Fruit fly (Drosophila melanogaster) whole organism, embryonic: ENCODE data around the gene CG1273.

Experiments used
- CG10543 ChIP-seq: fragments of 200-800 bp; sonication (Bioruptor generic); optimal IDR thresholded peaks from 3 replicates; lab custom pipeline; 2017; ENCODE audit warnings: missing biosample characterization, mild to moderate bottlenecking, missing genetic modification characterization, moderate library complexity
- CG11085 ChIP-seq: fragments of 200-800 bp; sonication (Bioruptor generic); IDR thresholded peaks from 2 replicates; pipeline ENCODE4 v1.3.6; 2022; ENCODE audit warnings: missing biosample characterization, missing genetic modification characterization
- CG11504 ChIP-seq: fragments of 200-800 bp; sonication (Bioruptor generic); optimal IDR thresholded peaks from 3 replicates; lab custom pipeline; 2019; ENCODE audit warnings: missing biosample characterization, mild to moderate bottlenecking, missing genetic modification characterization, moderate library complexity
- CG13287 ChIP-seq: fragments of 200-800 bp; sonication (Bioruptor generic); IDR thresholded peaks from 2 replicates; pipeline ENCODE4 v1.3.6; 2022; ENCODE audit warnings: missing biosample characterization, missing genetic modification characterization; ENCODE audit not compliant: partially characterized antibody
- CG15479 ChIP-seq: fragments of 200-800 bp; sonication (Bioruptor generic); optimal IDR thresholded peaks from 3 replicates; lab custom pipeline; 2019; ENCODE audit warnings: missing biosample characterization, mild to moderate bottlenecking, missing genetic modification characterization, moderate library complexity
- CG1603 ChIP-seq: fragments of 200-800 bp; sonication (Bioruptor generic); optimal IDR thresholded peaks from 2 replicates; lab custom pipeline; 2019; ENCODE audit warnings: missing biosample characterization, mild to moderate bottlenecking, missing genetic modification characterization, moderate library complexity
- CG17361 ChIP-seq: fragments of 200-800 bp; sonication (Bioruptor generic); IDR thresholded peaks from 3 replicates; pipeline ENCODE4 v1.3.6; 2022; ENCODE audit warnings: missing biosample characterization, missing genetic modification characterization
- CG2199 ChIP-seq: fragments of 200-800 bp; sonication (Bioruptor generic); IDR thresholded peaks from 3 replicates; pipeline ENCODE4 v1.3.6; 2022; ENCODE audit warnings: missing biosample characterization, missing genetic modification characterization
- CG33213 ChIP-seq: fragments of 200-800 bp; sonication (Bioruptor generic); optimal IDR thresholded peaks from 3 replicates; lab custom pipeline; 2016; ENCODE audit warnings: missing biosample characterization, missing genetic modification characterization
- CG3726 ChIP-seq: fragments of 200-800 bp; sonication (Bioruptor generic); IDR thresholded peaks from 3 replicates; pipeline ENCODE4, ENCODE4 v1.3.6; 2022; ENCODE audit warnings: missing biosample characterization, missing genetic modification characterization
- CG4328 ChIP-seq: fragments of 200-800 bp; sonication (Bioruptor generic); optimal IDR thresholded peaks from 3 replicates; lab custom pipeline; 2017; ENCODE audit warnings: missing biosample characterization, missing genetic modification reagents, missing genetic modification characterization
- CG6791 ChIP-seq: fragments of 200-800 bp; sonication (Bioruptor generic); IDR thresholded peaks from 3 replicates; pipeline ENCODE4 v1.3.6; 2022; ENCODE audit warnings: missing biosample characterization, missing genetic modification characterization; ENCODE audit not compliant: partially characterized antibody
- CG8281 ChIP-seq: fragments of 200-800 bp; sonication (Bioruptor generic); optimal IDR thresholded peaks from 2 replicates; lab custom pipeline; 2018; ENCODE audit warnings: missing biosample characterization, mild to moderate bottlenecking, missing genetic modification characterization, moderate library complexity
- CG8359 ChIP-seq: fragments of 200-800 bp; sonication (Bioruptor generic); optimal IDR thresholded peaks from 2 replicates; lab custom pipeline; 2017; ENCODE audit warnings: missing biosample characterization, mild to moderate bottlenecking, missing genetic modification characterization, borderline replicate concordance
- CG8388 ChIP-seq: fragments of 200-800 bp; sonication (Bioruptor generic); optimal IDR thresholded peaks from 2 replicates; lab custom pipeline; 2019; ENCODE audit warnings: missing biosample characterization, mild to moderate bottlenecking, missing genetic modification characterization, moderate library complexity
- CG9215 ChIP-seq: fragments of 200-800 bp; sonication (Bioruptor generic); IDR thresholded peaks from 2 replicates; pipeline ENCODE4 v1.3.6; 2022; ENCODE audit warnings: missing biosample characterization, missing genetic modification characterization
- CG9932 ChIP-seq: fragments of 200-800 bp; sonication (Bioruptor generic); IDR thresholded peaks from 2 replicates; pipeline ENCODE4 v1.3.6; 2022; ENCODE audit warnings: missing biosample characterization, missing genetic modification characterization
- E2f2 ChIP-seq: fragments of 200-800 bp; sonication (Bioruptor generic); IDR thresholded peaks from 2 replicates; pipeline ENCODE4 v1.3.6; 2022; ENCODE audit warnings: missing biosample characterization, missing genetic modification characterization
- MBD-R2 ChIP-seq: fragments of 200-800 bp; sonication (Bioruptor generic); IDR thresholded peaks from 2 replicates; pipeline ENCODE4 v1.3.6; 2022; ENCODE audit warnings: missing biosample characterization, missing genetic modification characterization
- Max ChIP-seq: fragments of 200-800 bp; sonication (Bioruptor generic); optimal IDR thresholded peaks from 2 replicates; lab custom pipeline; 2016; ENCODE audit warnings: missing biosample characterization, mild to moderate bottlenecking, missing genetic modification characterization
- Nf-YA ChIP-seq: fragments of 200-800 bp; sonication (Bioruptor generic); IDR thresholded peaks from 2 replicates; pipeline ENCODE4 v1.3.6; 2022; ENCODE audit warnings: missing biosample characterization, missing genetic modification characterization
- Opbp ChIP-seq: fragments of 200-800 bp; sonication (Bioruptor generic); IDR thresholded peaks from 3 replicates; pipeline ENCODE4 v1.3.6; 2022; ENCODE audit warnings: missing biosample characterization, missing genetic modification characterization; ENCODE audit not compliant: partially characterized antibody
- PHDP ChIP-seq: fragments of 200-800 bp; sonication (Bioruptor generic); optimal IDR thresholded peaks from 3 replicates; lab custom pipeline; 2018; ENCODE audit warnings: missing biosample characterization, mild to moderate bottlenecking, missing genetic modification characterization, moderate library complexity
- Six4 ChIP-seq: fragments of 200-800 bp; sonication (Bioruptor generic); optimal IDR thresholded peaks from 2 replicates; lab custom pipeline; 2016; ENCODE audit warnings: missing biosample characterization, missing genetic modification characterization
- TFAM ChIP-seq: fragments of 200-800 bp; sonication (Bioruptor generic); optimal IDR thresholded peaks from 2 replicates; lab custom pipeline; 2017; ENCODE audit warnings: missing biosample characterization, missing genetic modification characterization, inconsistent platforms
- YL-1 ChIP-seq: fragments of 200-800 bp; sonication (Bioruptor generic); optimal IDR thresholded peaks from 3 replicates; lab custom pipeline; 2017; ENCODE audit warnings: missing biosample characterization, mild to moderate bottlenecking, missing genetic modification characterization
- amos ChIP-seq: fragments of 200-800 bp; sonication (Bioruptor generic); IDR thresholded peaks from 2 replicates; pipeline ENCODE4 v1.3.6; 2022; ENCODE audit warnings: missing biosample characterization, missing genetic modification characterization; ENCODE audit not compliant: partially characterized antibody
- ato ChIP-seq: fragments of 200-800 bp; sonication (Bioruptor generic); IDR thresholded peaks from 2 replicates; pipeline ENCODE4 v1.3.6; 2022; ENCODE audit warnings: missing biosample characterization, missing genetic modification characterization; ENCODE audit not compliant: partially characterized antibody
- dmrt11E ChIP-seq: fragments of 200-800 bp; sonication (Bioruptor generic); optimal IDR thresholded peaks from 3 replicates; lab custom pipeline; 2018; ENCODE audit warnings: missing biosample characterization, mild to moderate bottlenecking, missing genetic modification characterization, moderate library complexity
- exex ChIP-seq: fragments of 200-800 bp; sonication (Bioruptor generic); optimal IDR thresholded peaks from 4 replicates; lab custom pipeline; 2018; ENCODE audit warnings: missing biosample characterization, mild to moderate bottlenecking, missing genetic modification characterization, moderate library complexity
- gfzf ChIP-seq: fragments of 200-800 bp; sonication (Bioruptor generic); optimal IDR thresholded peaks from 2 replicates; lab custom pipeline; 2016; ENCODE audit warnings: missing biosample characterization, mild to moderate bottlenecking, missing genetic modification characterization, moderate library complexity
- ham ChIP-seq: fragments of 200-800 bp; sonication (Bioruptor generic); IDR thresholded peaks from 2 replicates; pipeline ENCODE4 v1.3.6; 2022; ENCODE audit warnings: missing biosample characterization, missing genetic modification characterization
- inv ChIP-seq: fragments of 200-800 bp; sonication (Bioruptor generic); IDR thresholded peaks from 2 replicates; pipeline ENCODE4 v1.3.6; 2022; ENCODE audit warnings: missing biosample characterization, missing genetic modification characterization; ENCODE audit not compliant: partially characterized antibody
- jigr1 ChIP-seq: fragments of 200-800 bp; sonication (Bioruptor generic); IDR thresholded peaks from 3 replicates; pipeline ENCODE4 v1.3.6; 2022; ENCODE audit warnings: missing biosample characterization, missing genetic modification characterization
- jing ChIP-seq: fragments of 200-800 bp; sonication (Bioruptor generic); optimal IDR thresholded peaks from 2 replicates; lab custom pipeline; 2018; ENCODE audit warnings: missing biosample characterization, mild to moderate bottlenecking, missing genetic modification characterization
- ken ChIP-seq: fragments of 200-800 bp; sonication (Bioruptor generic); IDR thresholded peaks from 3 replicates; pipeline ENCODE4 v1.3.6; 2022; ENCODE audit warnings: missing biosample characterization, missing genetic modification characterization
- lbe ChIP-seq: fragments of 200-800 bp; sonication (Bioruptor generic); optimal IDR thresholded peaks from 2 replicates; lab custom pipeline; 2016; ENCODE audit warnings: missing biosample characterization, mild to moderate bottlenecking, missing genetic modification characterization
- lov ChIP-seq, 2 experiments: fragments of 200-800 bp in 1 of 2; fragments of >200 bp in 1 of 2; sonication (Bioruptor generic) in 1 of 2; IDR thresholded peaks in 1 of 2; optimal IDR thresholded peaks in 1 of 2; 2 replicates in 1 of 2; 3 replicates in 1 of 2; pipeline versions ENCODE4 v1.3.6 to Lab custom; 2017 to 2022; ENCODE audit warnings: missing biosample characterization in 1 of 2, missing genetic modification characterization in 1 of 2
- nerfin-1 ChIP-seq: fragments of 200-800 bp; sonication (Bioruptor generic); optimal IDR thresholded peaks from 3 replicates; lab custom pipeline; 2019; ENCODE audit warnings: missing biosample characterization, mild to moderate bottlenecking, missing genetic modification characterization, moderate library complexity
- pan ChIP-seq, 4 experiments: fragments of >200 bp in 3 of 4; fragments of 200-800 bp in 1 of 4; sonication (Bioruptor generic) in 1 of 4; optimal IDR thresholded peaks in 3 of 4; IDR thresholded peaks in 1 of 4; 2 replicates each; pipeline versions ENCODE4 v1.3.6 to Lab custom; 2017 to 2022; ENCODE audit warnings: missing biosample characterization in 2 of 4, missing genetic modification characterization in 2 of 4, mixed read lengths in 1 of 4
- pho ChIP-seq: fragments of 200-800 bp; sonication (Bioruptor generic); optimal IDR thresholded peaks from 2 replicates; lab custom pipeline; 2016; ENCODE audit warnings: missing biosample characterization, missing genetic modification characterization
- phol ChIP-seq: fragments of 200-800 bp; sonication (Bioruptor generic); optimal IDR thresholded peaks from 3 replicates; lab custom pipeline; 2018; ENCODE audit warnings: missing biosample characterization, mild to moderate bottlenecking, missing genetic modification characterization, moderate library complexity
- pnt ChIP-seq: fragments of 200-800 bp; sonication (Bioruptor generic); optimal IDR thresholded peaks from 3 replicates; lab custom pipeline; 2016; ENCODE audit warnings: missing biosample characterization, missing genetic modification characterization
- sob ChIP-seq: fragments of 200-800 bp; sonication (Bioruptor generic); IDR thresholded peaks from 2 replicates; pipeline ENCODE4 v1.3.6; 2022; ENCODE audit warnings: missing biosample characterization, missing genetic modification characterization
- tin ChIP-seq: fragments of 200-800 bp; sonication (Bioruptor generic); optimal IDR thresholded peaks from 3 replicates; lab custom pipeline; 2016; ENCODE audit warnings: missing biosample characterization, missing genetic modification characterization
- vvl ChIP-seq: fragments of 200-800 bp; sonication (Bioruptor generic); IDR thresholded peaks from 2 replicates; pipeline ENCODE4 v1.3.6; 2022; ENCODE audit warnings: missing biosample characterization, missing genetic modification characterization
- yki ChIP-seq: fragments of >200 bp; optimal IDR thresholded peaks from 3 replicates; lab custom pipeline; 2018

CG1273 gene

DNA sequence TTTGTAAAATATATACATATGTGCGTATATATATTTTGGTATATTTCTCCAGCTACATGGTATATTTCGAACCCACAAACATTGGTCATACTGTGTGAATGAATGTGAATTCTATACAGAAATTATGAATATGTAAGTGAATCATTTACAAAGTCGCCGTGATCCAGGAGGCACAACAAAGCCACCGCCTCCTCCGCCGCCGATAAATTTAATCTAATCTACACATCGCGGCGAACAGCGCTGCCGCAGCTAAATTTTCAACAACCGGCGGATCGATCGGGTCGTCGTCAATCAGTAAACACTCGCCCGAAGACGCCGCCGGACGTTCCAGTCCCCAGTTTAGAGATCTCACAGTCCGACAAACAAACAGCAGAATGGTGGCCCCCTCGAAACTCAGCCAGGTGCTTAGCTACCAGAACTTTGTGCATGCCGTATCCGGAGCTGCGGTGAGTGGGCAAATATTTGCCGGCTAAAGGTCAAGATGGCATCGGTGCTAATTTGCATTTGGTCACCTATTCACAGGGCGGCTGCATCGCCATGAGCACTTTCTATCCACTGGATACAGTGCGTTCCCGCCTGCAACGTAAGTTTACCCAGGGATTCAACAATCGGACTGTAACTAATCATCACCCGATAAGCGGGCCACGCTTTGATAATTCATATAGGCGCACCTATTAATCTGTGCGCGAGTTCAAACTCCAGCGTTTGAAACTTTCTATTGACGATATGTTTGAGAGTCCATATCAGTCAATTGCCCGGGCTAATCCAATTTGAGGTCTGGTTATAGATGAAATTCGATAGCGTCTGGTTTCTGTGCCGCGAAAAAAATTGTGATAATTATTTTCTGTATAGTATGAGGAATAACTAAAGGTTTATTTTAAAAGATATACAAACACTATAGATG is 55.4 kb downstream of the CG1273 start, which contains the start of gene PMP34 (continued):
- TF ChIP-seq CG3726 = no peak
- TF ChIP-seq Max (GFP tag; lab: Kevin White, UChicago) = no peak
- no peak for TF ChIP-seq pan (optimal IDR thresholded peaks at IDR 0.05; lab: Kevin White, UChicago)
- TF ChIP-seq pan (GFP tag; optimal IDR thresholded peaks at IDR 0.05 in 1 of 2, IDR thresholded peaks at IDR 0.05 in 1 of 2) = no peak
- TF ChIP-seq CG8388 (GFP tag; lab: Kevin White, UChicago) = no peak
- no peak for TF ChIP-seq CG17361 (GFP tag; lab: Robert Waterston, UW)
- TF ChIP-seq TFAM = no peak
- TF ChIP-seq Opbp (GFP tag; lab: Robert Waterston, UW) = no peak
- TF ChIP-seq CG11085 = no peak
- 0 out of 3 replicates have a peak, but pooled peaks have one; percentile 29 for TF ChIP-seq CG2199 (GFP tag; lab: Robert Waterston, UW)
- TF ChIP-seq ham (GFP tag; lab: Robert Waterston, UW) = no peak
- TF ChIP-seq ato (GFP tag; lab: Robert Waterston, UW) = no peak
- no peak for TF ChIP-seq lov (optimal IDR thresholded peaks at IDR 0.05; lab: Kevin White, UChicago)
- TF ChIP-seq lov (GFP tag; IDR thresholded peaks at IDR 0.05; lab: Robert Waterston, UW) = no peak
- no peak for TF ChIP-seq ken (GFP tag; lab: Robert Waterston, UW)
- TF ChIP-seq CG9932 = no peak
- TF ChIP-seq CG6791 (GFP tag; lab: Robert Waterston, UW) = no peak
- no peak for TF ChIP-seq pho (GFP tag; lab: Kevin White, UChicago)
- no peak for TF ChIP-seq CG13287 (GFP tag; lab: Robert Waterston, UW)
- no peak for TF ChIP-seq CG8359 (GFP tag; lab: Kevin White, UChicago)
- no peak for TF ChIP-seq yki (lab: Kevin White, UChicago)
- TF ChIP-seq tin (GFP tag; lab: Kevin White, UChicago) = no peak
- peak; percentile 34 for TF ChIP-seq YL-1
- TF ChIP-seq lbe = no peak
- TF ChIP-seq CG33213 = no peak
- TF ChIP-seq inv (GFP tag; lab: Robert Waterston, UW) = no peak
- no peak for TF ChIP-seq CG10543
- no peak for TF ChIP-seq CG8281
- TF ChIP-seq sob = 0 out of 2 replicates have a peak, but pooled peaks have one; percentile 14
- 0 out of 2 replicates have a peak, but pooled peaks have one; percentile 52 for TF ChIP-seq vvl
- peak; percentile 11; the same call in 1 of the 2 replicates for TF ChIP-seq E2f2 (GFP tag; lab: Robert Waterston, UW)
- TF ChIP-seq gfzf (GFP tag; lab: Kevin White, UChicago) = peak; percentile 63
- no peak; the same call in 1 of the 2 replicates for TF ChIP-seq amos (GFP tag; lab: Robert Waterston, UW)
- no peak for TF ChIP-seq Six4 (GFP tag; lab: Kevin White, UChicago)
- TF ChIP-seq PHDP (tag; lab: Kevin White, UChicago) = no peak
- TF ChIP-seq dmrt11E = no peak
- TF ChIP-seq exex (tag; lab: Kevin White, UChicago) = peak; percentile 70
- TF ChIP-seq CG9215 (GFP tag; lab: Robert Waterston, UW) = no peak
- TF ChIP-seq jing (GFP tag; lab: Kevin White, UChicago) = no peak
- TF ChIP-seq CG1603 (tag; lab: Kevin White, UChicago) = no peak
- no peak for TF ChIP-seq nerfin-1 (tag; lab: Kevin White, UChicago)
- no peak for TF ChIP-seq CG15479 (GFP tag; lab: Kevin White, UChicago)
- TF ChIP-seq CG11504 (tag; lab: Kevin White, UChicago) = no peak
- TF ChIP-seq pnt = no peak
- no peak for TF ChIP-seq CG4328
- TF ChIP-seq phol = no peak
- no peak for TF ChIP-seq jigr1
- TF ChIP-seq MBD-R2 (GFP tag; lab: Robert Waterston, UW) = peak; percentile 69
- no peak for TF ChIP-seq Nf-YA (GFP tag; lab: Robert Waterston, UW)
